Worm (Caenorhabditis elegans) whole organism, young adult: ENCODE data around the gene K11H12.8.

ENCODE experiments used
- B0035.1 ChIP-seq: sonication (generic microtip); optimal IDR thresholded peaks from 2 replicates; lab custom pipeline; 2016; ENCODE audit warnings: missing genetic modification characterization, mild to moderate bottlenecking, missing compliant biosample characterization, missing genotype, missing genetic modification reagents
- B0261.1 ChIP-seq: sonication (generic microtip); optimal IDR thresholded peaks from 2 replicates; lab custom pipeline; 2016; ENCODE audit warnings: mild to moderate bottlenecking, missing genetic modification characterization, moderate library complexity, missing compliant biosample characterization
- B0336.3 ChIP-seq: fragments of 200-800 bp; sonication (Bioruptor generic); IDR thresholded peaks from 2 replicates; pipeline ENCODE4 v1.3.6; 2022; ENCODE audit warnings: missing genetic modification characterization, missing compliant biosample characterization
- C17E4.6 ChIP-seq: fragments of 200-800 bp; sonication (Bioruptor generic); IDR thresholded peaks from 2 replicates; pipeline ENCODE4 v1.3.6; 2022; ENCODE audit warnings: missing genetic modification reagents, missing genetic modification characterization, missing compliant biosample characterization
- F10E7.11 ChIP-seq: sonication (generic microtip); optimal IDR thresholded peaks from 2 replicates; lab custom pipeline; 2017; ENCODE audit warnings: mild to moderate bottlenecking, missing genetic modification characterization, moderate library complexity, missing compliant biosample characterization
- F23B12.7 ChIP-seq: sonication (generic microtip); optimal IDR thresholded peaks from 2 replicates; lab custom pipeline; 2017; ENCODE audit warnings: missing genetic modification characterization, mild to moderate bottlenecking, missing compliant biosample characterization, antibody characterized with exemption, moderate library complexity; ENCODE audit not compliant: insufficient read depth
- F33H1.4 ChIP-seq: fragments of 200-800 bp; sonication (Bioruptor generic); IDR thresholded peaks from 2 replicates; pipeline ENCODE4 v1.3.6; 2022; ENCODE audit warnings: missing genetic modification reagents, missing genetic modification characterization, missing compliant biosample characterization
- F37B4.10 ChIP-seq: fragments of 200-800 bp; sonication (Bioruptor generic); IDR thresholded peaks from 2 replicates; pipeline ENCODE4 v1.3.6; 2022; ENCODE audit warnings: missing genetic modification characterization, missing compliant biosample characterization
- F52B5.7 ChIP-seq: sonication (generic microtip); optimal IDR thresholded peaks from 2 replicates; lab custom pipeline; 2016; ENCODE audit warnings: mild to moderate bottlenecking, missing genetic modification characterization, missing compliant biosample characterization
- F57A8.1 ChIP-seq: fragments of 200-800 bp; sonication (Bioruptor generic); optimal IDR thresholded peaks from 2 replicates; lab custom pipeline; 2018; ENCODE audit warnings: mild to moderate bottlenecking, missing genetic modification characterization, moderate library complexity, missing compliant biosample characterization
- F57C9.4 ChIP-seq: sonication (generic microtip); optimal IDR thresholded peaks from 2 replicates; lab custom pipeline; 2017; ENCODE audit warnings: mild to moderate bottlenecking, missing genetic modification characterization, missing compliant biosample characterization
- K11D2.4 ChIP-seq: fragments of 200-800 bp; sonication (Bioruptor generic); IDR thresholded peaks from 2 replicates; pipeline ENCODE4 v1.3.6; 2022; ENCODE audit warnings: missing genetic modification reagents, missing genetic modification characterization, missing compliant biosample characterization
- aptf-3 ChIP-seq: fragments of 200-800 bp; sonication (Bioruptor generic); IDR thresholded peaks from 2 replicates; pipeline ENCODE4 v1.3.6; 2022; ENCODE audit warnings: missing genetic modification characterization, missing compliant biosample characterization
- atf-7 ChIP-seq: sonication (generic microtip); optimal IDR thresholded peaks from 2 replicates; lab custom pipeline; 2017; ENCODE audit warnings: mild to moderate bottlenecking, missing genetic modification characterization, missing compliant biosample characterization
- attf-6 ChIP-seq: fragments of 200-800 bp; sonication (Bioruptor generic); IDR thresholded peaks from 2 replicates; pipeline ENCODE4 v1.3.6; 2022; ENCODE audit warnings: missing genetic modification reagents, missing genetic modification characterization, missing compliant biosample characterization
- ceh-100 ChIP-seq: fragments of 200-800 bp; sonication (Bioruptor generic); IDR thresholded peaks from 2 replicates; pipeline ENCODE4 v1.3.6; 2022; ENCODE audit warnings: missing genetic modification reagents, missing genetic modification characterization, missing compliant biosample characterization
- ceh-40 ChIP-seq: fragments of 200-800 bp; sonication (Bioruptor generic); IDR thresholded peaks from 2 replicates; pipeline ENCODE4 v1.3.6; 2022; ENCODE audit warnings: missing genetic modification characterization, missing compliant biosample characterization
- ceh-58 ChIP-seq: fragments of 200-800 bp; sonication (Bioruptor generic); IDR thresholded peaks from 2 replicates; pipeline ENCODE4 v1.3.6; 2022; ENCODE audit warnings: missing genetic modification characterization, missing compliant biosample characterization
- ceh-91 ChIP-seq: fragments of 200-800 bp; sonication (Bioruptor generic); IDR thresholded peaks from 2 replicates; pipeline ENCODE4 v1.3.6; 2022; ENCODE audit warnings: missing genetic modification reagents, missing genetic modification characterization, missing compliant biosample characterization
- dox-1 ChIP-seq: fragments of 200-800 bp; sonication (Bioruptor generic); IDR thresholded peaks from 2 replicates; pipeline ENCODE4 v1.3.6; 2022; ENCODE audit warnings: missing genetic modification reagents, missing genetic modification characterization, missing compliant biosample characterization
- dpff-1 ChIP-seq: sonication (generic microtip); optimal IDR thresholded peaks from 2 replicates; lab custom pipeline; 2017; ENCODE audit warnings: mild to moderate bottlenecking, missing genetic modification characterization, missing compliant biosample characterization
- egl-18 ChIP-seq: fragments of 200-800 bp; sonication (Bioruptor generic); IDR thresholded peaks from 2 replicates; pipeline ENCODE4 v1.3.6; 2022; ENCODE audit warnings: missing genetic modification reagents, missing genetic modification characterization, missing compliant biosample characterization
- egl-44 ChIP-seq: fragments of 200-800 bp; sonication (Bioruptor generic); IDR thresholded peaks from 2 replicates; pipeline ENCODE4 v1.3.6; 2022; ENCODE audit warnings: missing genetic modification reagents, missing genetic modification characterization, missing compliant biosample characterization
- hlh-12 ChIP-seq: sonication (generic microtip); optimal IDR thresholded peaks from 2 replicates; lab custom pipeline; 2016; ENCODE audit warnings: missing genetic modification characterization, missing compliant biosample characterization
- hmg-1.2 ChIP-seq: fragments of 200-800 bp; sonication (Bioruptor generic); IDR thresholded peaks from 2 replicates; pipeline ENCODE4 v1.3.6; 2022; ENCODE audit warnings: missing genetic modification reagents, missing genetic modification characterization, missing compliant biosample characterization
- let-526 ChIP-seq: fragments of 200-800 bp; sonication (Bioruptor generic); IDR thresholded peaks from 2 replicates; pipeline ENCODE4 v1.3.6; 2022; ENCODE audit warnings: missing genetic modification reagents, missing genetic modification characterization, missing compliant biosample characterization
- lin-26 ChIP-seq: fragments of 200-800 bp; sonication (Bioruptor generic); IDR thresholded peaks from 2 replicates; pipeline ENCODE4 v1.3.6; 2022; ENCODE audit warnings: missing genetic modification reagents, missing genetic modification characterization, missing compliant biosample characterization
- madf-8 ChIP-seq: fragments of 200-800 bp; sonication (Bioruptor generic); conservative IDR thresholded peaks from 2 replicates; pipeline ENCODE4 v1.3.6; 2022; ENCODE audit warnings: missing genetic modification reagents, missing genetic modification characterization, missing compliant biosample characterization
- nfya-1 ChIP-seq: sonication (generic microtip); optimal IDR thresholded peaks from 2 replicates; lab custom pipeline; 2017; ENCODE audit warnings: antibody characterized with exemption, missing compliant biosample characterization, missing genetic modification characterization, borderline replicate concordance; ENCODE audit not compliant: insufficient read depth
- nhr-179 ChIP-seq: sonication (generic microtip); optimal IDR thresholded peaks from 2 replicates; lab custom pipeline; 2016; ENCODE audit warnings: mild to moderate bottlenecking, missing genetic modification characterization, missing compliant biosample characterization
- rec-8 ChIP-seq, 2 experiments: sonication (generic microtip); optimal IDR thresholded peaks; 2 replicates each; lab custom pipeline; 2016; ENCODE audit warnings: mild to moderate bottlenecking in 2 of 2, missing genetic modification characterization in 2 of 2, missing genetic modification reagents in 2 of 2, missing genotype in 2 of 2, missing biosample characterization in 1 of 2, missing compliant biosample characterization in 1 of 2, moderate library complexity in 1 of 2
- repo-1 ChIP-seq: sonication (generic microtip); optimal IDR thresholded peaks from 2 replicates; lab custom pipeline; 2017; ENCODE audit warnings: mild to moderate bottlenecking, missing genetic modification characterization, missing compliant biosample characterization
- snpc-1.1 ChIP-seq: sonication (generic microtip); optimal IDR thresholded peaks from 2 replicates; lab custom pipeline; 2017; ENCODE audit warnings: missing genetic modification characterization, mild to moderate bottlenecking, missing compliant biosample characterization, antibody characterized with exemption, moderate library complexity, missing genotype, missing genetic modification reagents; ENCODE audit not compliant: insufficient read depth
- snpc-3.4 ChIP-seq: sonication (generic microtip); optimal IDR thresholded peaks from 2 replicates; lab custom pipeline; 2017; ENCODE audit warnings: missing genetic modification characterization, mild to moderate bottlenecking, missing compliant biosample characterization, antibody characterized with exemption, moderate library complexity, missing genotype, missing genetic modification reagents
- somi-1 ChIP-seq: fragments of 200-800 bp; sonication (Bioruptor generic); optimal IDR thresholded peaks from 2 replicates; lab custom pipeline; 2018; ENCODE audit warnings: mild to moderate bottlenecking, missing genetic modification characterization, missing compliant biosample characterization
- tbx-9 ChIP-seq: sonication (generic microtip); optimal IDR thresholded peaks from 2 replicates; lab custom pipeline; 2016; ENCODE audit warnings: borderline replicate concordance, missing genetic modification characterization, inconsistent platforms, missing compliant biosample characterization
- zfh-2 ChIP-seq: fragments of 200-800 bp; sonication (Bioruptor generic); conservative IDR thresholded peaks from 2 replicates; pipeline ENCODE4 v1.3.6; 2022; ENCODE audit warnings: missing genetic modification reagents, missing genetic modification characterization, missing compliant biosample characterization
- zim-3 ChIP-seq: sonication (generic microtip); optimal IDR thresholded peaks from 2 replicates; lab custom pipeline; 2017; ENCODE audit warnings: mild to moderate bottlenecking, missing genetic modification characterization, moderate library complexity, missing compliant biosample characterization
- ztf-22 ChIP-seq: fragments of 200-800 bp; sonication (Bioruptor generic); optimal IDR thresholded peaks from 2 replicates; lab custom pipeline; 2018; ENCODE audit warnings: mild to moderate bottlenecking, missing genetic modification characterization, moderate library complexity, missing compliant biosample characterization
- ztf-25 ChIP-seq: fragments of 200-800 bp; sonication (Bioruptor generic); IDR thresholded peaks from 2 replicates; pipeline ENCODE4 v1.3.6; 2022; ENCODE audit warnings: missing genetic modification reagents, missing genetic modification characterization, missing compliant biosample characterization
- ztf-26 ChIP-seq: sonication (generic microtip); optimal IDR thresholded peaks from 2 replicates; lab custom pipeline; 2017; ENCODE audit warnings: missing genetic modification characterization, missing compliant biosample characterization
- ztf-28 ChIP-seq: fragments of 200-800 bp; sonication (Bioruptor generic); IDR thresholded peaks from 2 replicates; pipeline ENCODE4 v1.3.6; 2022; ENCODE audit warnings: missing genetic modification reagents, missing genetic modification characterization, missing compliant biosample characterization
- ztf-3 ChIP-seq: fragments of 200-800 bp; sonication (Bioruptor generic); optimal IDR thresholded peaks from 2 replicates; lab custom pipeline; 2018; ENCODE audit warnings: mild to moderate bottlenecking, missing genetic modification characterization, missing compliant biosample characterization

Gene K11H12.8

DNA sequence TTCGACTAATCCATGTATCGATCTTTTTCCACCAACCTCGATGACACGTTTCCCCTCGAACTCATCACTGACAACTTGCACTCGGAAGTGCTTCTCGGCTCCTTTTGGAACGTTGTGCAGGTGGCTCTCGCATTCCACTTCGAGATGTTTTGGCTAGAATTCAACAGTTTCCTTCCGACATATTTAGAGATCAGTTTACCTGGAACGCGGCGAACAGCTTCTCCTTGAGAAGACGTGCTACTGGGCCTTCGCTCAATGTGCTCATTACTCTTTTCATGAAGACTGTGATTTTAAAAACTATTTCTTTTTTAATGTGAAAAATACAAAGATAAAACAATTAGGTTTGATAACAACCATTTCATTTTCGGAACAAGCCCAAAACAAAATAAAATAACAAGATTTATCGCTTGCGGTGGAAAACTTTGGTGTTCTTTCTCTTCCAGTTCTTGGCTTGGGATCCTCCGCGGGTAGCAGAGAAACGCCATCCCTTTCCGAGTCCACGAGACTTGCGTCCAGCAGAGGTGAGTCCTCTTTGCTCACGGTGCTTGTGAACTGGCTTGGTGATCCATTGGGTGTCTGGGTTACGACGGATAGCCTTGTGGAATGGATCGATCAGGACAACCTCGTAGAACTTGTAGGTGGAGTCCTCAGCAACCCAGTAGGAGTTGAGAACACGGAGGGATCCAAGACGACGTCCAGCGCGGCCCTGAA is 1.9 kb upstream of the K11H12.8 start, which contains the start of gene K11H12.1 (continued):
- TF ChIP-seq zim-3 (tag; lab: Kevin White, UChicago) (peak; percentile 48), atf-7 (tag; lab: Kevin White, UChicago) (no peak), ztf-25 (GFP tag; lab: Robert Waterston, UW) (no peak), hmg-1.2 (GFP tag; lab: Robert Waterston, UW) (no peak; the same call in 1 of the 2 replicates), rec-8 (tag; optimal IDR thresholded peaks at IDR 0.05; lab: Kevin White, UChicago) (no peak), snpc-3.4 (tag; lab: Kevin White, UChicago) (peak; percentile 64), F57C9.4 (tag; lab: Kevin White, UChicago) (no peak), hlh-12 (no peak), B0336.3 (GFP tag; lab: Robert Waterston, UW) (peak; percentile 90), F37B4.10 (no peak), somi-1 (no peak), nfya-1 (tag; lab: Kevin White, UChicago) (no peak)
- TF ChIP-seq, all 124 proteins: peak for 44

DNA sequence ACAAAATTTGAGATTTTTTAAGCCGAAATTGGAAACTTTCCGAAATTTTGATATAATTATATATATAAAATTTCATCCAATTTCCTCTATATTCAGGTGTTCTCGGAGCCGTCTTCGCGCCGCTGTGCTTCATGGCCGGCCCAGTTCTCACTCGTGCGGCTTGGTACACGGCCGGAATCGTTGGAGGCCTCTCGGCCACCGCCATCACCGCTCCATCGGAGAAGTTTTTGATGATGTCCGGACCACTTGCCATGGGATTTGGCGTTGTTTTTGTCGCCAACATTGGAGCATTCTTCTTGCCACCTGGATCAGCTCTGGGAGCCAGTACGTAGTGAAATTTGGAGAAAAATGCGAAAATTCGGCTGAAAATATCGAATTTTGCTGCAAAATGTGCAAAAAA is 1.9 kb downstream of the K11H12.8 start:
- TF ChIP-seq zfh-2 (GFP tag; lab: Robert Waterston, UW) = peak; percentile 78
- TF ChIP-seq repo-1 (tag; lab: Kevin White, UChicago) = peak; percentile 14
- TF ChIP-seq egl-18 (GFP tag; lab: Robert Waterston, UW) = no peak
- 0 out of 2 replicates have a peak, but pooled peaks have one; percentile 50 for TF ChIP-seq ceh-58 (GFP tag; lab: Robert Waterston, UW)

DNA sequence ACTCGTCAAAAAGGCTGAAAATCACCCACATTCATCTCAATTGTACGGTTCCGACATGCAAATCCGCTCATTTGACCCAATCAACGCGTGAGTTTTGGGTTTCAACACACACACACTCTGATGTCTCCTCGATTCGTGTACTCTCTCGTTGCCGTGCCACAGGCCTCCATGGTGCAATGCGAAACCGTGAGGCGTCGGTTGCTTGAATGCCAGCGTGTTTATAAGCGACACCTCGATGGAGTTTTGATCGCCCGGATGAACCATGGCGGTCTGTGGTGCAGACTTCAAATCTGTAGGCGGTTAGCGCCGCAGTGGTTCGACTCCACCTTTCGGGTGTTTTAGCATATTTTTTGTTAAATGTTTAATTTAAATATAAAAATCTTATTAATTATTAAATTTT is 2.7 kb downstream of the K11H12.8 start:
- TF ChIP-seq F37B4.10 (0 out of 2 replicates have a peak, but pooled peaks have one; percentile 84), ztf-28 (no peak), nhr-179 (no peak), F23B12.7 (no peak), B0035.1 (tag; lab: Kevin White, UChicago) (no peak), lin-26 (GFP tag; lab: Robert Waterston, UW) (peak; percentile 66), dpff-1 (tag; lab: Kevin White, UChicago) (no peak), C17E4.6 (GFP tag; lab: Robert Waterston, UW) (no peak), madf-8 (GFP tag; lab: Robert Waterston, UW) (no peak), B0336.3 (GFP tag; lab: Robert Waterston, UW) (peak; percentile 55; the same call in 1 of the 2 replicates), F57A8.1 (GFP tag; lab: Kevin White, UChicago) (no peak), egl-18 (GFP tag; lab: Robert Waterston, UW) (no peak), ztf-3 (GFP tag; lab: Kevin White, UChicago) (no peak), snpc-1.1 (peak; percentile 95), ztf-22 (GFP tag; lab: Kevin White, UChicago) (no peak), egl-44 (GFP tag; lab: Robert Waterston, UW) (peak; percentile 42; the same call in 1 of the 2 replicates), aptf-3 (GFP tag; lab: Robert Waterston, UW) (0 out of 2 replicates have a peak, but pooled peaks have one; percentile 48), attf-6 (GFP tag; lab: Robert Waterston, UW) (0 out of 2 replicates have a peak, but pooled peaks have one; percentile 54), K11D2.4 (GFP tag; lab: Robert Waterston, UW) (no peak), F10E7.11 (tag; lab: Kevin White, UChicago) (no peak), ztf-26 (peak; percentile 48), dox-1 (peak; percentile 80), F52B5.7 (tag; lab: Kevin White, UChicago) (no peak), F33H1.4 (GFP tag; lab: Robert Waterston, UW) (peak; percentile 46), ceh-40 (GFP tag; lab: Robert Waterston, UW) (no peak), atf-7 (tag; lab: Kevin White, UChicago) (no peak), let-526 (GFP tag; lab: Robert Waterston, UW) (no peak), ceh-91 (GFP tag; lab: Robert Waterston, UW) (no peak), ztf-25 (GFP tag; lab: Robert Waterston, UW) (0 out of 2 replicates have a peak, but pooled peaks have one; percentile 21), ceh-100 (no peak), B0261.1 (tag; lab: Kevin White, UChicago) (peak; percentile 59), tbx-9 (tag; lab: Kevin White, UChicago) (no peak), hmg-1.2 (GFP tag; lab: Robert Waterston, UW) (peak; percentile 96)
